Worm (Caenorhabditis elegans): ENCODE measurements around the gene C07E3.8.

DNA sequence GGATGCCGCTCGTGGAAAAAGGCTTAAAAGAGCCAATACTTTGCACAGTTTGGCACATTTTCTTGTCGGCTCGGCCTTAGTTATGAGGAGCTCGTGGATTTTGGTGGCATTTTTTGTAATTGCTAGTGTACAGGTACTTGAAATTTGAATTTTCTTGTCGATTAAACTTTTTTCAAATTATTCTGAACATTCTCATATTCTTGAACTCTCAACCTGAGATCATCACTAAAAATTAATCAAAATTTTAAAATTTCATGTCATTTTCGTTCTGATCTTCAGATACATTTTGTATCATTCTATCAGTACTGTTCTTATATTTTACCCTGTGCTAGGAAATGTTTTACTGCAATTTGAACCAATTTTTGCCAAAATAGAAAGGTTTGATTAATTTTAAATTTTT is 30.7 kb upstream of the C07E3.8 start, which contains the start of gene idpp-4:
- no peak for TF ChIP-seq F26F4.8 (GFP tag; conservative IDR thresholded peaks at IDR 0.05)
- TF ChIP-seq fkh-10 (GFP tag; optimal IDR thresholded peaks at IDR 0.05): no peak
